Worm (Caenorhabditis elegans) whole organism, young adult: Measurements from ENCODE around the gene C46H3.1.
A peak's percentile ranks its signal among the peaks of the same experiment; 100 is the strongest.

Source experiments
- F22D6.2 ChIP-seq: sonication (generic microtip); optimal IDR thresholded peaks from 2 replicates; lab custom pipeline; 2016; ENCODE audit warnings: mild to moderate bottlenecking, missing genetic modification characterization, missing compliant biosample characterization
- T26A5.8 ChIP-seq: sonication (generic microtip); optimal IDR thresholded peaks from 2 replicates; lab custom pipeline; 2016; ENCODE audit warnings: missing genetic modification characterization, missing compliant biosample characterization
- Y56A3A.18 ChIP-seq: fragments of 200-800 bp; sonication (Bioruptor generic); IDR thresholded peaks from 2 replicates; pipeline ENCODE4 v1.3.6; 2022; ENCODE audit warnings: missing genetic modification reagents, missing genetic modification characterization, missing compliant biosample characterization
- ama-1 ChIP-seq, 3 experiments: fragments of 150-350 bp in 1 of 3; sonication (generic microtip) in 2 of 3; optimal IDR thresholded peaks; 2 replicates each; lab custom pipeline; 2014 to 2018; ENCODE audit warnings: missing biosample characterization in 2 of 3, missing genetic modification characterization in 2 of 3, missing genetic modification reagents in 2 of 3
- ccch-3 ChIP-seq: fragments of 200-800 bp; sonication (Bioruptor generic); optimal IDR thresholded peaks from 2 replicates; lab custom pipeline; 2018; ENCODE audit warnings: mild to moderate bottlenecking, missing genetic modification characterization, missing compliant biosample characterization
- ceh-91 ChIP-seq: fragments of 200-800 bp; sonication (Bioruptor generic); IDR thresholded peaks from 2 replicates; pipeline ENCODE4 v1.3.6; 2022; ENCODE audit warnings: missing genetic modification reagents, missing genetic modification characterization, missing compliant biosample characterization
- ets-4 ChIP-seq: fragments of 200-800 bp; sonication (Bioruptor generic); optimal IDR thresholded peaks from 2 replicates; lab custom pipeline; 2018; ENCODE audit warnings: mild to moderate bottlenecking, missing genetic modification characterization, missing compliant biosample characterization
- hrde-1 ChIP-seq: sonication (generic microtip); optimal IDR thresholded peaks from 2 replicates; lab custom pipeline; 2016; ENCODE audit warnings: missing genetic modification characterization, mild to moderate bottlenecking, missing compliant biosample characterization, moderate library complexity, missing genotype, missing genetic modification reagents, borderline replicate concordance
- hsf-1 ChIP-seq: fragments of 200-800 bp; sonication (Bioruptor generic); IDR thresholded peaks from 2 replicates; pipeline ENCODE4 v1.3.6; 2022; ENCODE audit warnings: missing genetic modification reagents, missing genetic modification characterization, missing compliant biosample characterization
- let-607 ChIP-seq, 2 experiments: fragments of 200-800 bp in 1 of 2; sonication (Bioruptor generic) in 1 of 2; sonication (generic microtip) in 1 of 2; optimal IDR thresholded peaks; 2 replicates each; lab custom pipeline; 2016 to 2018; ENCODE audit warnings: mild to moderate bottlenecking in 2 of 2, missing compliant biosample characterization in 2 of 2, missing genetic modification characterization in 2 of 2, moderate library complexity in 2 of 2, missing genotype in 1 of 2
- lsl-1 ChIP-seq: fragments of 200-800 bp; sonication (Bioruptor generic); optimal IDR thresholded peaks from 2 replicates; lab custom pipeline; 2018; ENCODE audit warnings: mild to moderate bottlenecking, missing genetic modification characterization, moderate library complexity, missing compliant biosample characterization
- madf-8 ChIP-seq: fragments of 200-800 bp; sonication (Bioruptor generic); conservative IDR thresholded peaks from 2 replicates; pipeline ENCODE4 v1.3.6; 2022; ENCODE audit warnings: missing genetic modification reagents, missing genetic modification characterization, missing compliant biosample characterization
- mes-4 ChIP-seq: sonication (generic microtip); optimal IDR thresholded peaks from 2 replicates; lab custom pipeline; 2016; ENCODE audit warnings: missing genotype, missing genetic modification characterization, missing compliant biosample characterization
- mxl-1 ChIP-seq: sonication (generic microtip); optimal IDR thresholded peaks from 2 replicates; lab custom pipeline; 2016; ENCODE audit warnings: missing genetic modification characterization, missing compliant biosample characterization
- nfya-2 ChIP-seq: fragments of 200-800 bp; sonication (Bioruptor generic); IDR thresholded peaks from 2 replicates; pipeline ENCODE4 v1.3.6; 2022; ENCODE audit warnings: missing genetic modification reagents, missing genetic modification characterization, missing compliant biosample characterization
- nhr-179 ChIP-seq: sonication (generic microtip); optimal IDR thresholded peaks from 2 replicates; lab custom pipeline; 2016; ENCODE audit warnings: mild to moderate bottlenecking, missing genetic modification characterization, missing compliant biosample characterization
- nhr-90 ChIP-seq: sonication (generic microtip); optimal IDR thresholded peaks from 2 replicates; lab custom pipeline; 2016; ENCODE audit warnings: missing genotype, mild to moderate bottlenecking, missing genetic modification characterization, missing compliant biosample characterization
- pbrm-1 ChIP-seq: fragments of 200-800 bp; sonication (Bioruptor generic); IDR thresholded peaks from 2 replicates; pipeline ENCODE4 v1.3.6; 2022; ENCODE audit warnings: missing genetic modification reagents, missing genetic modification characterization, missing compliant biosample characterization
- rec-8 ChIP-seq, 2 experiments: sonication (generic microtip); optimal IDR thresholded peaks; 2 replicates each; lab custom pipeline; 2016; ENCODE audit warnings: mild to moderate bottlenecking in 2 of 2, missing genetic modification characterization in 2 of 2, missing genetic modification reagents in 2 of 2, missing genotype in 2 of 2, missing biosample characterization in 1 of 2, missing compliant biosample characterization in 1 of 2, moderate library complexity in 1 of 2
- repo-1 ChIP-seq: sonication (generic microtip); optimal IDR thresholded peaks from 2 replicates; lab custom pipeline; 2017; ENCODE audit warnings: mild to moderate bottlenecking, missing genetic modification characterization, missing compliant biosample characterization
- rpc-1 ChIP-seq, 2 experiments: fragments of 150-350 bp in 1 of 2; sonication (generic microtip) in 1 of 2; optimal IDR thresholded peaks; 2 replicates each; lab custom pipeline; 2014 to 2018; ENCODE audit warnings: missing biosample characterization in 1 of 2, missing genetic modification characterization in 1 of 2, missing genetic modification reagents in 1 of 2, missing genotype in 1 of 2
- sdz-38 ChIP-seq: sonication (generic microtip); optimal IDR thresholded peaks from 2 replicates; lab custom pipeline; 2016; ENCODE audit warnings: missing genotype, missing genetic modification characterization, missing compliant biosample characterization
- sea-2 ChIP-seq: fragments of 200-800 bp; sonication (Bioruptor generic); IDR thresholded peaks from 2 replicates; pipeline ENCODE4 v1.3.6; 2022; ENCODE audit warnings: missing genetic modification characterization, missing compliant biosample characterization
- snpc-4 ChIP-seq, 5 experiments: fragments of 150-350 bp in 1 of 5; sonication (generic microtip) in 4 of 5; optimal IDR thresholded peaks; 2 replicates each; lab custom pipeline; 2014 to 2018; ENCODE audit warnings: missing genetic modification characterization in 5 of 5, missing biosample characterization in 3 of 5, antibody characterized with exemption in 2 of 5, mild to moderate bottlenecking in 2 of 5, missing compliant biosample characterization in 2 of 5, missing genotype in 2 of 5, moderate library complexity in 2 of 5, missing genetic modification reagents in 1 of 5
- tlf-1 ChIP-seq: fragments of 200-800 bp; sonication (Bioruptor generic); optimal IDR thresholded peaks from 2 replicates; lab custom pipeline; 2018; ENCODE audit warnings: mild to moderate bottlenecking, missing genetic modification characterization, missing compliant biosample characterization
- unc-62 ChIP-seq: fragments of 150-350 bp; optimal IDR thresholded peaks from 2 replicates; lab custom pipeline; 2014; ENCODE audit warnings: missing biosample characterization, missing genetic modification reagents, missing genetic modification characterization
- zfh-2 ChIP-seq: fragments of 200-800 bp; sonication (Bioruptor generic); conservative IDR thresholded peaks from 2 replicates; pipeline ENCODE4 v1.3.6; 2022; ENCODE audit warnings: missing genetic modification reagents, missing genetic modification characterization, missing compliant biosample characterization
- ztf-22 ChIP-seq: fragments of 200-800 bp; sonication (Bioruptor generic); optimal IDR thresholded peaks from 2 replicates; lab custom pipeline; 2018; ENCODE audit warnings: mild to moderate bottlenecking, missing genetic modification characterization, moderate library complexity, missing compliant biosample characterization
- ztf-26 ChIP-seq: sonication (generic microtip); optimal IDR thresholded peaks from 2 replicates; lab custom pipeline; 2017; ENCODE audit warnings: missing genetic modification characterization, missing compliant biosample characterization

The C46H3.1 gene

ce11 chrX:1209096-1209495 lies at the start of gene C46H3.1:
Gene C46H3.1 (plus strand): TSS chrX:1209396.
- TF ChIP-seq ccch-3 (GFP tag; lab: Kevin White, UChicago) = no peak
- TF ChIP-seq ztf-22 (GFP tag; lab: Kevin White, UChicago) = no peak
- TF ChIP-seq madf-8 = no peak
- TF ChIP-seq sdz-38 (tag; lab: Kevin White, UChicago) = no peak
- no peak for TF ChIP-seq hsf-1 (GFP tag; lab: Robert Waterston, UW)
- no peak for TF ChIP-seq ets-4 (GFP tag; lab: Kevin White, UChicago)

- TF ChIP-seq ztf-22 (GFP tag; lab: Kevin White, UChicago) = no peak
- 0 out of 2 replicates have a peak, but pooled peaks have one; percentile 31 for TF ChIP-seq pbrm-1 (GFP tag; lab: Robert Waterston, UW)
- TF ChIP-seq mes-4 = no peak
These were observed 47.2 kb upstream of the C46H3.1 start, which contains the start of gene tmc-1 for ce11 chrX:1162019-1162418. Gene tmc-1 (plus strand): TSS chrX:1162207.

ce11 chrX:1167234-1167633 lies 42.0 kb upstream of the C46H3.1 start:
- TF ChIP-seq nfya-2 (GFP tag; lab: Robert Waterston, UW) (no peak), mxl-1 (tag; lab: Kevin White, UChicago) (no peak), F22D6.2 (no peak), Y56A3A.18 (GFP tag; lab: Robert Waterston, UW) (no peak)

- TF ChIP-seq repo-1 = no peak
- TF ChIP-seq hrde-1 (tag; lab: Kevin White, UChicago) = no peak
- no peak for TF ChIP-seq rec-8 (tag; optimal IDR thresholded peaks at IDR 0.05; lab: Kevin White, UChicago)
- TF ChIP-seq nhr-90 = no peak
- TF ChIP-seq rpc-1 (optimal IDR thresholded peaks at IDR 0.05; lab: Kevin White, UChicago) = no peak
- TF ChIP-seq rpc-1 (tag; optimal IDR thresholded peaks at IDR 0.05; lab: Kevin White, UChicago) = no peak
- TF ChIP-seq let-607 (tag; optimal IDR thresholded peaks at IDR 0.05; lab: Kevin White, UChicago) = no peak
- no peak for TF ChIP-seq sea-2 (GFP tag; lab: Robert Waterston, UW)
- no peak for TF ChIP-seq snpc-4 (GFP tag; optimal IDR thresholded peaks at IDR 0.05; lab: Kevin White, UChicago)
- no peak for TF ChIP-seq snpc-4 (tag; optimal IDR thresholded peaks at IDR 0.05; lab: Kevin White, UChicago)
- no peak for TF ChIP-seq lsl-1 (GFP tag; lab: Kevin White, UChicago)
- TF ChIP-seq ztf-26 = no peak
- TF ChIP-seq T26A5.8 (tag; lab: Kevin White, UChicago) = no peak
These were observed 37.6 kb upstream of the C46H3.1 start for ce11 chrX:1171617-1172016.

ce11 chrX:1172024-1172423 lies 37.2 kb upstream of the C46H3.1 start:
- TF ChIP-seq nfya-2 (GFP tag; lab: Robert Waterston, UW) (no peak), zfh-2 (peak; percentile 68)

ce11 chrX:1179984-1180383 lies 29.2 kb upstream of the C46H3.1 start, which contains the start of gene hot-8:
Gene hot-8 (plus strand): TSS chrX:1180284.
- TF ChIP-seq tlf-1 (GFP tag; lab: Kevin White, UChicago) = no peak
- TF ChIP-seq ceh-91 (GFP tag; lab: Robert Waterston, UW) = no peak
- no peak for TF ChIP-seq ama-1 (optimal IDR thresholded peaks at IDR 0.05; lab: Kevin White, UChicago)
- no peak for TF ChIP-seq ama-1 (GFP tag; optimal IDR thresholded peaks at IDR 0.05; lab: Kevin White, UChicago)
- no peak for TF ChIP-seq unc-62 (GFP tag; lab: Kevin White, UChicago)
- no peak for TF ChIP-seq nhr-179
- no peak for TF ChIP-seq F22D6.2
